Fruit fly (Drosophila melanogaster) whole organism, embryonic: ENCODE measurements around the gene zuc.
A peak's percentile ranks its signal among the peaks of the same experiment; 100 is the strongest.

Experiments
- ATbp ChIP-seq: fragments of 200-800 bp; sonication (Bioruptor generic); optimal IDR thresholded peaks from 2 replicates; lab custom pipeline; 2017; ENCODE audit warnings: missing biosample characterization, mild to moderate bottlenecking, missing genetic modification characterization, missing genetic modification reagents
- Atf3 ChIP-seq: fragments of 200-800 bp; sonication (Bioruptor generic); optimal IDR thresholded peaks from 3 replicates; lab custom pipeline; 2016; ENCODE audit warnings: missing biosample characterization, missing genetic modification characterization
- CG14667 ChIP-seq: fragments of 200-800 bp; sonication (Bioruptor generic); IDR thresholded peaks from 2 replicates; pipeline ENCODE4 v1.3.6; 2022; ENCODE audit warnings: missing biosample characterization, missing genetic modification characterization
- CG14710 ChIP-seq: fragments of 200-800 bp; sonication (Bioruptor generic); optimal IDR thresholded peaks from 3 replicates; lab custom pipeline; 2019; ENCODE audit warnings: missing biosample characterization, mild to moderate bottlenecking, missing genetic modification characterization, moderate library complexity
- CG1529 ChIP-seq: fragments of 200-800 bp; sonication (Bioruptor generic); optimal IDR thresholded peaks from 3 replicates; lab custom pipeline; 2018; ENCODE audit warnings: missing biosample characterization, missing genetic modification characterization
- CG17186 ChIP-seq: fragments of 200-800 bp; sonication (Bioruptor generic); optimal IDR thresholded peaks from 3 replicates; lab custom pipeline; 2017; ENCODE audit warnings: missing biosample characterization, missing genetic modification reagents, missing genetic modification characterization
- CG1792 ChIP-seq: fragments of 200-800 bp; sonication (Bioruptor generic); optimal IDR thresholded peaks from 2 replicates; lab custom pipeline; 2016; ENCODE audit warnings: missing biosample characterization, missing genetic modification characterization
- CG18262 ChIP-seq: fragments of 200-800 bp; optimal IDR thresholded peaks from 3 replicates; lab custom pipeline; 2019; ENCODE audit warnings: missing biosample characterization, mild to moderate bottlenecking, missing genetic modification characterization, moderate library complexity
- CG2199 ChIP-seq: fragments of 200-800 bp; sonication (Bioruptor generic); IDR thresholded peaks from 3 replicates; pipeline ENCODE4 v1.3.6; 2022; ENCODE audit warnings: missing biosample characterization, missing genetic modification characterization
- CG32767 ChIP-seq: fragments of 200-800 bp; sonication (Bioruptor generic); IDR thresholded peaks from 2 replicates; pipeline ENCODE4 v1.3.6; 2022; ENCODE audit warnings: missing biosample characterization, missing genetic modification characterization
- CG3407 ChIP-seq: fragments of 200-800 bp; sonication (Bioruptor generic); optimal IDR thresholded peaks from 2 replicates; lab custom pipeline; 2018; ENCODE audit warnings: missing biosample characterization, mild to moderate bottlenecking, missing genetic modification characterization
- CG42726 ChIP-seq: fragments of 200-800 bp; sonication (Bioruptor generic); IDR thresholded peaks from 2 replicates; pipeline ENCODE4 v1.3.6; 2022; ENCODE audit warnings: missing biosample characterization, missing genetic modification characterization; ENCODE audit not compliant: partially characterized antibody
- CG4424 ChIP-seq: fragments of 200-800 bp; sonication (Bioruptor generic); optimal IDR thresholded peaks from 3 replicates; lab custom pipeline; 2016; ENCODE audit warnings: missing biosample characterization, missing genetic modification characterization
- CG4730 ChIP-seq: fragments of 200-800 bp; sonication (Bioruptor generic); IDR thresholded peaks from 2 replicates; pipeline ENCODE4 v1.3.6; 2022; ENCODE audit warnings: missing biosample characterization, missing genetic modification characterization
- CG5953 ChIP-seq: fragments of 200-800 bp; sonication (Bioruptor generic); IDR thresholded peaks from 2 replicates; pipeline ENCODE4 v1.3.6; 2022; ENCODE audit warnings: missing biosample characterization, missing genetic modification characterization
- CG6765 ChIP-seq: fragments of 200-800 bp; sonication (Bioruptor generic); optimal IDR thresholded peaks from 3 replicates; lab custom pipeline; 2017; ENCODE audit warnings: missing biosample characterization, mild to moderate bottlenecking, missing genetic modification characterization
- CG6791 ChIP-seq: fragments of 200-800 bp; sonication (Bioruptor generic); IDR thresholded peaks from 3 replicates; pipeline ENCODE4 v1.3.6; 2022; ENCODE audit warnings: missing biosample characterization, missing genetic modification characterization; ENCODE audit not compliant: partially characterized antibody
- CG8765 ChIP-seq: fragments of 200-800 bp; sonication (Bioruptor generic); IDR thresholded peaks from 2 replicates; pipeline ENCODE4 v1.3.6; 2022; ENCODE audit warnings: missing biosample characterization, missing genetic modification characterization
- CG8924 ChIP-seq: fragments of 200-800 bp; optimal IDR thresholded peaks from 3 replicates; lab custom pipeline; 2019; ENCODE audit warnings: missing biosample characterization, mild to moderate bottlenecking, missing genetic modification characterization, moderate library complexity
- CTCF ChIP-seq: fragments of 200-800 bp; sonication (Bioruptor generic); optimal IDR thresholded peaks from 2 replicates; lab custom pipeline; 2017; ENCODE audit warnings: missing biosample characterization, mild to moderate bottlenecking, missing genetic modification characterization, moderate library complexity
- CkIIα-i1 ChIP-seq: fragments of 200-800 bp; sonication (Bioruptor generic); IDR thresholded peaks from 2 replicates; pipeline ENCODE4 v1.3.6; 2022; ENCODE audit warnings: missing biosample characterization, missing genetic modification characterization
- Dip3 ChIP-seq: fragments of 200-800 bp; sonication (Bioruptor generic); optimal IDR thresholded peaks from 3 replicates; lab custom pipeline; 2016; ENCODE audit warnings: missing biosample characterization, missing genetic modification characterization
- Fer3 ChIP-seq: fragments of 200-800 bp; sonication (Bioruptor generic); optimal IDR thresholded peaks from 2 replicates; lab custom pipeline; 2018; ENCODE audit warnings: missing biosample characterization, mild to moderate bottlenecking, missing genetic modification characterization, moderate library complexity
- Gug ChIP-seq: fragments of 200-800 bp; sonication (Bioruptor generic); IDR thresholded peaks from 4 replicates; pipeline ENCODE4 v1.3.6; 2022; ENCODE audit warnings: missing biosample characterization, missing genetic modification characterization
- H15 ChIP-seq: fragments of 200-800 bp; sonication (Bioruptor generic); IDR thresholded peaks from 3 replicates; pipeline ENCODE4 v1.3.6; 2022; ENCODE audit warnings: missing biosample characterization, missing genetic modification characterization
- HLH3B ChIP-seq: fragments of 200-800 bp; sonication (Bioruptor generic); IDR thresholded peaks from 2 replicates; pipeline ENCODE4 v1.3.6; 2022; ENCODE audit warnings: missing biosample characterization, missing genetic modification characterization
- Lim3 ChIP-seq: fragments of 200-800 bp; sonication (Bioruptor generic); IDR thresholded peaks from 2 replicates; pipeline ENCODE4 v1.3.6; 2022; ENCODE audit warnings: missing biosample characterization, missing genetic modification characterization
- Rfx ChIP-seq: fragments of 200-800 bp; sonication (Bioruptor generic); IDR thresholded peaks from 2 replicates; pipeline ENCODE4 v1.3.6; 2022; ENCODE audit warnings: missing biosample characterization, missing genetic modification characterization
- Xrp1 ChIP-seq: fragments of 200-800 bp; sonication (Bioruptor generic); IDR thresholded peaks from 2 replicates; pipeline ENCODE4 v1.3.6; 2022; ENCODE audit warnings: missing biosample characterization, missing genetic modification characterization
- YL-1 ChIP-seq: fragments of 200-800 bp; sonication (Bioruptor generic); optimal IDR thresholded peaks from 3 replicates; lab custom pipeline; 2017; ENCODE audit warnings: missing biosample characterization, mild to moderate bottlenecking, missing genetic modification characterization
- ash1 ChIP-seq: fragments of 200-800 bp; sonication (Bioruptor generic); optimal IDR thresholded peaks from 2 replicates; lab custom pipeline; 2018; ENCODE audit warnings: missing biosample characterization, mild to moderate bottlenecking, missing genetic modification characterization
- chif ChIP-seq, 2 experiments: fragments of 200-800 bp; sonication (Bioruptor generic); optimal IDR thresholded peaks; 3 replicates each; lab custom pipeline; 2016; ENCODE audit warnings: missing biosample characterization in 2 of 2, missing genetic modification characterization in 2 of 2
- crol ChIP-seq: fragments of 200-800 bp; sonication (Bioruptor generic); IDR thresholded peaks from 2 replicates; pipeline ENCODE4 v1.3.6; 2022; ENCODE audit warnings: missing biosample characterization, missing genetic modification characterization
- crp ChIP-seq, 2 experiments: fragments of 200-800 bp; sonication (Bioruptor generic); optimal IDR thresholded peaks; 2 replicates in 1 of 2; 3 replicates in 1 of 2; lab custom pipeline; 2017; ENCODE audit warnings: missing biosample characterization in 2 of 2, missing genetic modification characterization in 2 of 2, mild to moderate bottlenecking in 1 of 2, moderate library complexity in 1 of 2
- da ChIP-seq: fragments of 200-800 bp; sonication (Bioruptor generic); optimal IDR thresholded peaks from 2 replicates; lab custom pipeline; 2016; ENCODE audit warnings: missing biosample characterization, missing genetic modification characterization
- dpn ChIP-seq, 2 experiments: fragments of 200-800 bp; sonication (Bioruptor generic); optimal IDR thresholded peaks; 3 replicates each; lab custom pipeline; 2016; ENCODE audit warnings: missing biosample characterization in 2 of 2, missing genetic modification characterization in 2 of 2
- fd96Cb ChIP-seq: fragments of 200-800 bp; sonication (Bioruptor generic); optimal IDR thresholded peaks from 2 replicates; lab custom pipeline; 2018; ENCODE audit warnings: missing biosample characterization, mild to moderate bottlenecking, missing genetic modification characterization, moderate library complexity
- gcm2 ChIP-seq: fragments of 200-800 bp; sonication (Bioruptor generic); optimal IDR thresholded peaks from 2 replicates; lab custom pipeline; 2016; ENCODE audit warnings: missing biosample characterization, missing genetic modification characterization
- hb ChIP-seq: fragments of 200-800 bp; sonication (Bioruptor generic); IDR thresholded peaks from 3 replicates; pipeline ENCODE4 v1.3.6; 2022; ENCODE audit warnings: missing biosample characterization, missing genetic modification characterization; ENCODE audit not compliant: partially characterized antibody
- kay ChIP-seq: fragments of 200-800 bp; sonication (Bioruptor generic); optimal IDR thresholded peaks from 2 replicates; lab custom pipeline; 2016; ENCODE audit warnings: missing biosample characterization, missing genetic modification characterization
- lola ChIP-seq, 3 experiments: fragments of >200 bp in 2 of 3; fragments of 200-800 bp in 1 of 3; sonication (Bioruptor generic) in 1 of 3; optimal IDR thresholded peaks; 2 replicates each; lab custom pipeline; 2017 to 2019; ENCODE audit warnings: missing biosample characterization in 3 of 3, missing genetic modification characterization in 3 of 3, mild to moderate bottlenecking in 1 of 3, moderate library complexity in 1 of 3
- nerfin-1 ChIP-seq: fragments of 200-800 bp; sonication (Bioruptor generic); optimal IDR thresholded peaks from 3 replicates; lab custom pipeline; 2019; ENCODE audit warnings: missing biosample characterization, mild to moderate bottlenecking, missing genetic modification characterization, moderate library complexity
- onecut ChIP-seq: fragments of 200-800 bp; sonication (Bioruptor generic); IDR thresholded peaks from 2 replicates; pipeline ENCODE4 v1.3.6; 2022; ENCODE audit warnings: missing biosample characterization, missing genetic modification characterization
- pum ChIP-seq: fragments of 200-800 bp; sonication (Bioruptor generic); optimal IDR thresholded peaks from 2 replicates; lab custom pipeline; 2016; ENCODE audit warnings: missing biosample characterization, missing genetic modification characterization
- ranshi ChIP-seq: fragments of 200-800 bp; sonication (Bioruptor generic); IDR thresholded peaks from 2 replicates; pipeline ENCODE4 v1.3.6; 2022; ENCODE audit warnings: missing biosample characterization, missing genetic modification characterization
- so ChIP-seq: fragments of 200-800 bp; sonication (Bioruptor generic); IDR thresholded peaks from 3 replicates; pipeline ENCODE4 v1.3.6; 2022; ENCODE audit warnings: missing biosample characterization, missing genetic modification characterization
- sob ChIP-seq: fragments of 200-800 bp; sonication (Bioruptor generic); IDR thresholded peaks from 2 replicates; pipeline ENCODE4 v1.3.6; 2022; ENCODE audit warnings: missing biosample characterization, missing genetic modification characterization
- toy ChIP-seq: fragments of 200-800 bp; sonication (Bioruptor generic); IDR thresholded peaks from 2 replicates; pipeline ENCODE4 v1.3.6; 2022; ENCODE audit warnings: missing biosample characterization, missing genetic modification characterization
- usp ChIP-seq: fragments of >200 bp; optimal IDR thresholded peaks from 2 replicates; lab custom pipeline; 2017; ENCODE audit warnings: missing biosample characterization, missing genetic modification characterization
- wdn ChIP-seq: fragments of 200-800 bp; sonication (Bioruptor generic); IDR thresholded peaks from 2 replicates; pipeline ENCODE4 v1.3.6; 2022; ENCODE audit warnings: missing biosample characterization, missing genetic modification characterization
- yki ChIP-seq: fragments of >200 bp; optimal IDR thresholded peaks from 3 replicates; lab custom pipeline; 2018

The zuc gene

dm6 chr2L:12011682-12012655 is 22.3 kb upstream of the zuc start (continued):
- TF ChIP-seq CG8924 (tag; lab: Kevin White, UChicago) (peak; percentile 67), ATbp (GFP tag; lab: Kevin White, UChicago) (peak; percentile 66), Lim3 (GFP tag; lab: Robert Waterston, UW) (no peak), toy (GFP tag; lab: Robert Waterston, UW) (no peak), HLH3B (GFP tag; lab: Robert Waterston, UW) (no peak), CG4424 (GFP tag; lab: Kevin White, UChicago) (peak; percentile 70), CG6791 (GFP tag; lab: Robert Waterston, UW) (no peak), Gug (GFP tag; lab: Robert Waterston, UW) (peak; percentile 91), Rfx (GFP tag; lab: Robert Waterston, UW) (no peak), wdn (GFP tag; lab: Robert Waterston, UW) (no peak), CG1529 (GFP tag; lab: Kevin White, UChicago) (peak; percentile 42), ranshi (no peak), Atf3 (GFP tag; lab: Kevin White, UChicago) (peak; percentile 2), CkIIα-i1 (GFP tag; lab: Robert Waterston, UW) (no peak), H15 (no peak), CTCF (GFP tag; lab: Kevin White, UChicago) (peak; percentile 64), hb (GFP tag; lab: Robert Waterston, UW) (no peak), kay (GFP tag; lab: Kevin White, UChicago) (peak; percentile 20), CG2199 (GFP tag; lab: Robert Waterston, UW) (no peak), dpn (GFP tag; optimal IDR thresholded peaks at IDR 0.05; lab: Kevin White, UChicago) (peak; percentile 76 to 81), fd96Cb (tag; lab: Kevin White, UChicago) (peak; percentile 26), lola (GFP tag; optimal IDR thresholded peaks at IDR 0.05; lab: Kevin White, UChicago) (no peak), Xrp1 (GFP tag; lab: Robert Waterston, UW) (no peak), CG6765 (GFP tag; lab: Kevin White, UChicago) (peak; percentile 86), chif (GFP tag; optimal IDR thresholded peaks at IDR 0.05; lab: Kevin White, UChicago) (peak; percentile 49 to 61), yki (no peak), CG4730 (GFP tag; lab: Robert Waterston, UW) (no peak), CG3407 (GFP tag; lab: Kevin White, UChicago) (peak; percentile 51), YL-1 (GFP tag; lab: Kevin White, UChicago) (peak; percentile 44), so (GFP tag; lab: Robert Waterston, UW) (no peak), CG14667 (no peak), CG42726 (no peak), pum (GFP tag; lab: Kevin White, UChicago) (peak; percentile 59), usp (GFP tag; lab: Kevin White, UChicago) (no peak), sob (GFP tag; lab: Robert Waterston, UW) (no peak), CG8765 (GFP tag; lab: Robert Waterston, UW) (no peak), CG32767 (no peak), onecut (peak; percentile 84), CG14710 (tag; lab: Kevin White, UChicago) (peak; percentile 62), crol (GFP tag; lab: Robert Waterston, UW) (no peak), CG17186 (GFP tag; lab: Kevin White, UChicago) (peak; percentile 63), CG5953 (GFP tag; lab: Robert Waterston, UW) (no peak), CG18262 (tag; lab: Kevin White, UChicago) (peak; percentile 36), ash1 (GFP tag; lab: Kevin White, UChicago) (peak; percentile 83), da (GFP tag; lab: Kevin White, UChicago) (peak; percentile 41), nerfin-1 (tag; lab: Kevin White, UChicago) (peak; percentile 100), Fer3 (peak; percentile 55), gcm2 (GFP tag; lab: Kevin White, UChicago) (peak; percentile 48), CG1792 (GFP tag; lab: Kevin White, UChicago) (peak; percentile 51), crp (GFP tag; optimal IDR thresholded peaks at IDR 0.05; lab: Kevin White, UChicago) (peak in 1 of 2 experiments; percentile 52), Dip3 (GFP tag; lab: Kevin White, UChicago) (peak; percentile 35)
